Worm (Caenorhabditis elegans): ENCODE results near the gene C55A1.1.
"Not testable (repeated sequence)": the region's sequence is repeated elsewhere in the genome, so short reads cannot be mapped to it uniquely, and the experiment has no call there.

- TF ChIP-seq elt-3 (tag; optimal IDR thresholded peaks at IDR 0.05); fos-1 (tag; optimal IDR thresholded peaks at IDR 0.05); ama-1 (optimal IDR thresholded peaks at IDR 0.05); hmg-11 (tag; optimal IDR thresholded peaks at IDR 0.05); jun-1 (tag; optimal IDR thresholded peaks at IDR 0.05); nhr-28 (tag; optimal IDR thresholded peaks at IDR 0.05); snpc-4 (tag; optimal IDR thresholded peaks at IDR 0.05): not testable (repeated sequence)
Observed at ce11 chrV:15668200-15668599, 46.6 kb downstream of the C55A1.1 start, which contains the start of gene F53E4.1.
